Worm (Caenorhabditis elegans): ENCODE measurements around the gene F07C3.3.

- TF ChIP-seq ceh-14 (tag; optimal IDR thresholded peaks at IDR 0.05) (no peak), pha-4 (tag; optimal IDR thresholded peaks at IDR 0.05) (no peak), fkh-10 (GFP tag; optimal IDR thresholded peaks at IDR 0.05) (no peak), unc-3 (GFP tag; conservative IDR thresholded peaks at IDR 0.05) (no peak), unc-3 (tag; optimal IDR thresholded peaks at IDR 0.05) (no peak), pqm-1 (tag; optimal IDR thresholded peaks at IDR 0.05) (no peak), unc-86 (tag; optimal IDR thresholded peaks at IDR 0.05) (no peak)
These were observed 25.3 kb upstream of the F07C3.3 start, which contains the start of gene F07C3.16 for ce11 chrV:9257467-9257866.

Measured in whole organism, late embryonic.